Worm (Caenorhabditis elegans): ENCODE results near the gene C28D4.5.

Gene C28D4.5

ce11 chrIV:9757425-9757740 lies 10.7 kb upstream of the C28D4.5 start, which contains the start of gene nhr-97:
TSS of gene nhr-97 (plus strand) at chrIV:9757641.
- no peak for TF ChIP-seq Y116A8C.19 (tag; optimal IDR thresholded peaks at IDR 0.05; ENCODE audit: borderline replicate concordance)
- TF ChIP-seq sup-37 (GFP tag; optimal IDR thresholded peaks at IDR 0.05), result no peak
- no peak for TF ChIP-seq hpl-2 (GFP tag; optimal IDR thresholded peaks at IDR 0.05)
- TF ChIP-seq ceh-90 (tag; optimal IDR thresholded peaks at IDR 0.05), result no peak
- TF ChIP-seq unc-30 (tag; optimal IDR thresholded peaks at IDR 0.05), result no peak
- TF ChIP-seq hlh-4 (tag; optimal IDR thresholded peaks at IDR 0.05), result no peak

ce11 chrIV:9756647-9757424 lies 10.2 kb upstream of the C28D4.5 start:
- TF ChIP-seq isw-1 (GFP tag; IDR thresholded peaks at IDR 0.05) (no peak), unc-62 (GFP tag; optimal IDR thresholded peaks at IDR 0.05) (no peak), aha-1 (tag; optimal IDR thresholded peaks at IDR 0.05) (no peak), unc-30 (tag; optimal IDR thresholded peaks at IDR 0.05) (no peak), nhr-90 (tag; optimal IDR thresholded peaks at IDR 0.05; ENCODE audit: poor library complexity) (peak; percentile 60), sup-37 (GFP tag; optimal IDR thresholded peaks at IDR 0.05) (no peak), fkh-8 (tag; optimal IDR thresholded peaks at IDR 0.05) (peak; percentile 61), ceh-8 (GFP tag; optimal IDR thresholded peaks at IDR 0.05) (no peak), zip-4 (GFP tag; optimal IDR thresholded peaks at IDR 0.05) (no peak), nhr-11 (tag; optimal IDR thresholded peaks at IDR 0.05) (no peak), elt-2 (tag; optimal IDR thresholded peaks at IDR 0.05) (peak; percentile 58), alr-1 (tag; optimal IDR thresholded peaks at IDR 0.05; ENCODE audit: borderline replicate concordance) (no peak), nhr-76 (tag; optimal IDR thresholded peaks at IDR 0.05) (no peak), xbp-1 (tag; optimal IDR thresholded peaks at IDR 0.05) (peak; percentile 21), Y116A8C.19 (tag; optimal IDR thresholded peaks at IDR 0.05; ENCODE audit: borderline replicate concordance) (no peak), nhr-20 (tag; optimal IDR thresholded peaks at IDR 0.05) (peak; percentile 84), dsc-1 (tag; optimal IDR thresholded peaks at IDR 0.05) (peak; percentile 57), lin-35 (GFP tag; optimal IDR thresholded peaks at IDR 0.05) (peak in 1 of 2 experiments; percentile 60), ceh-90 (tag; optimal IDR thresholded peaks at IDR 0.05) (no peak), egl-27 (tag; optimal IDR thresholded peaks at IDR 0.05) (no peak), fos-1 (tag; optimal IDR thresholded peaks at IDR 0.05) (no peak), rnt-1 (tag; optimal IDR thresholded peaks at IDR 0.05) (no peak), pag-3 (tag; optimal IDR thresholded peaks at IDR 0.05; ENCODE audit: borderline replicate concordance, insufficient read depth) (no peak), mab-9 (GFP tag; IDR thresholded peaks at IDR 0.05) (no peak), nhr-85 (tag) (peak; percentile 90), lin-15B (tag; optimal IDR thresholded peaks at IDR 0.05) (no peak), egl-13 (tag; optimal IDR thresholded peaks at IDR 0.05) (no peak), ceh-82 (tag; optimal IDR thresholded peaks at IDR 0.05) (no peak), ceh-88 (GFP tag; IDR thresholded peaks at IDR 0.05) (no peak), C04F5.9 (tag; optimal IDR thresholded peaks at IDR 0.05) (no peak), mdl-1 (tag; optimal IDR thresholded peaks at IDR 0.05) (peak in 1 of 2 experiments; percentile 19), nhr-28 (tag; optimal IDR thresholded peaks at IDR 0.05) (no peak), fkh-10 (GFP tag; optimal IDR thresholded peaks at IDR 0.05) (no peak), lir-3 (tag; optimal IDR thresholded peaks at IDR 0.05; ENCODE audit: poor library complexity) (no peak), unc-86 (tag; optimal IDR thresholded peaks at IDR 0.05) (no peak), ceh-63 (GFP tag; optimal IDR thresholded peaks at IDR 0.05) (no peak), swsn-7 (tag; optimal IDR thresholded peaks at IDR 0.05) (peak; percentile 22), tbx-2 (tag; optimal IDR thresholded peaks at IDR 0.05) (peak; percentile 58), efl-3 (GFP tag; optimal IDR thresholded peaks at IDR 0.05) (no peak), unc-98 (GFP tag; IDR thresholded peaks at IDR 0.05) (no peak), nhr-12 (tag; optimal IDR thresholded peaks at IDR 0.05) (no peak), mef-2 (tag; optimal IDR thresholded peaks at IDR 0.05) (no peak), nhr-47 (tag; optimal IDR thresholded peaks at IDR 0.05) (peak; percentile 9), nhr-237 (tag; optimal IDR thresholded peaks at IDR 0.05) (no peak), skn-1 (tag; optimal IDR thresholded peaks at IDR 0.05) (no peak), nhr-84 (tag; optimal IDR thresholded peaks at IDR 0.05) (no peak), zag-1 (tag; optimal IDR thresholded peaks at IDR 0.05) (no peak)

All from whole organism, L1 larva.